Worm (Caenorhabditis elegans) whole organism, L1 larva: ENCODE data around the gene srsx-19.

Source experiments
- dpl-1 ChIP-seq, 3 experiments: fragments of 150-350 bp in 2 of 3; sonication (generic microtip) in 1 of 3; optimal IDR thresholded peaks; 2 replicates each; lab custom pipeline; 2014 to 2017; ENCODE audit warnings: missing biosample characterization in 3 of 3, missing genetic modification characterization in 3 of 3, missing genetic modification reagents in 3 of 3
- elt-2 ChIP-seq: sonication (generic microtip); optimal IDR thresholded peaks from 2 replicates; lab custom pipeline; 2016; ENCODE audit warnings: missing genetic modification characterization, mild to moderate bottlenecking, inconsistent platforms, missing compliant biosample characterization, missing genetic modification reagents
- jun-1 ChIP-seq: fragments of 150-350 bp; optimal IDR thresholded peaks from 2 replicates; lab custom pipeline; 2014; ENCODE audit warnings: missing biosample characterization, missing genetic modification reagents, missing genetic modification characterization
- lsy-2 ChIP-seq, 2 experiments: fragments of 150-350 bp; optimal IDR thresholded peaks; 2 replicates each; lab custom pipeline; 2014; ENCODE audit warnings: missing biosample characterization in 2 of 2, missing genetic modification characterization in 2 of 2
- mab-9 ChIP-seq: fragments of 200-800 bp; sonication (Bioruptor generic); IDR thresholded peaks from 2 replicates; pipeline ENCODE4 v1.3.6; 2022; ENCODE audit warnings: missing genetic modification reagents, missing genetic modification characterization, missing compliant biosample characterization
- nhr-12 ChIP-seq: sonication (generic microtip); optimal IDR thresholded peaks from 2 replicates; lab custom pipeline; 2017; ENCODE audit warnings: missing biosample characterization, missing genetic modification characterization
- nhr-20 ChIP-seq: sonication (generic microtip); optimal IDR thresholded peaks from 2 replicates; lab custom pipeline; 2016; ENCODE audit warnings: mild to moderate bottlenecking, missing genetic modification characterization, missing compliant biosample characterization
- nhr-76 ChIP-seq: sonication (generic microtip); optimal IDR thresholded peaks from 2 replicates; lab custom pipeline; 2017; ENCODE audit warnings: missing biosample characterization, missing genetic modification characterization
- snpc-4 ChIP-seq: fragments of 150-350 bp; optimal IDR thresholded peaks from 2 replicates; lab custom pipeline; 2014; ENCODE audit warnings: missing biosample characterization, missing genetic modification characterization
- unc-62 ChIP-seq: fragments of 150-350 bp; optimal IDR thresholded peaks from 2 replicates; lab custom pipeline; 2014; ENCODE audit warnings: missing biosample characterization, missing genetic modification reagents, missing genetic modification characterization
- unc-98 ChIP-seq: fragments of 200-800 bp; sonication (Bioruptor generic); IDR thresholded peaks from 2 replicates; pipeline ENCODE4 v1.3.6; 2022; ENCODE audit warnings: missing genetic modification characterization, missing compliant biosample characterization
- zag-1 ChIP-seq: fragments of 150-350 bp; optimal IDR thresholded peaks from 2 replicates; lab custom pipeline; 2014; ENCODE audit warnings: missing biosample characterization, missing genetic modification characterization

DNA sequence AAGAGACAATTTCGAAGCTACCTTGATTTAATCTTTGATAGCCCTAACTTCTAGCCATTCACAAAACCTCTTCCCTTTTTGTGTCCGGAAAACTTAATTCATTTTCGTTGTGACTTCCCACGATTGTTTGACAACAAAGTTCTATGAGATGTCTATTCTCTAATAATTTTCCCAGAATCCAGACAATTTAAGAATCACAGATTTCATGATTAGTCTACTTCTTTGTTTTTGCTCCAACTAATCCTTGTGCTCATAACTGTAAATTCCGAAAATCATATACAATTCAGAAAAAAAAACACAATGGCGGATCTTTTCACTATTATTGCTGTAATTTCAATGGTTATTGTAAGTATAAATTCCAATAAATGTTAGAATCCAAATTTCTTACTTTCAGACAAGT lies 25.0 kb upstream of the srsx-19 start, which contains the start of gene srx-137:
- TF ChIP-seq unc-98 (GFP tag; lab: Robert Waterston, UW): no peak
- TF ChIP-seq lsy-2 (tag; optimal IDR thresholded peaks at IDR 0.05; lab: Kevin White, UChicago): no peak
- TF ChIP-seq nhr-20: no peak
- TF ChIP-seq elt-2 (tag; lab: Kevin White, UChicago): no peak
- TF ChIP-seq mab-9 (GFP tag; lab: Robert Waterston, UW): no peak
- no peak for TF ChIP-seq nhr-76 (tag; lab: Kevin White, UChicago)
- no peak for TF ChIP-seq unc-62 (GFP tag; lab: Kevin White, UChicago)
- TF ChIP-seq dpl-1 (GFP tag; optimal IDR thresholded peaks at IDR 0.05; lab: Kevin White, UChicago): no peak
- no peak for TF ChIP-seq nhr-12
- no peak for TF ChIP-seq snpc-4 (tag; lab: Kevin White, UChicago)
- TF ChIP-seq zag-1 (tag; lab: Kevin White, UChicago): no peak
- no peak for TF ChIP-seq jun-1 (tag; lab: Kevin White, UChicago)
